Fruit fly (Drosophila melanogaster) whole organism, prepupa: Measurements from ENCODE around the gene CG7101.

Experiments
- Blimp-1 ChIP-seq: fragments of 200-800 bp; sonication (Bioruptor generic); optimal IDR thresholded peaks from 3 replicates; lab custom pipeline; 2017; ENCODE audit warnings: missing biosample characterization, missing genetic modification characterization, mild to moderate bottlenecking, moderate library complexity, missing genetic modification reagents
- CG10631 ChIP-seq: fragments of 200-800 bp; sonication (Bioruptor generic); optimal IDR thresholded peaks from 2 replicates; lab custom pipeline; 2016; ENCODE audit warnings: missing biosample characterization, missing genetic modification characterization
- CG10669 ChIP-seq: fragments of 200-800 bp; sonication (Bioruptor generic); optimal IDR thresholded peaks from 3 replicates; lab custom pipeline; 2018; ENCODE audit warnings: missing biosample characterization, mild to moderate bottlenecking, missing genetic modification characterization, moderate library complexity
- CG11762 ChIP-seq: fragments of 200-800 bp; sonication (Bioruptor generic); optimal IDR thresholded peaks from 3 replicates; lab custom pipeline; 2016; ENCODE audit warnings: missing biosample characterization, missing genetic modification characterization; ENCODE audit not compliant: insufficient read depth
- CG11902 ChIP-seq: fragments of 200-800 bp; sonication (Bioruptor generic); optimal IDR thresholded peaks from 3 replicates; lab custom pipeline; 2016; ENCODE audit warnings: missing biosample characterization, missing genetic modification characterization
- CG15336 ChIP-seq: fragments of 200-800 bp; sonication (Bioruptor generic); IDR thresholded peaks from 2 replicates; pipeline ENCODE4 v1.3.6; 2022; ENCODE audit warnings: missing biosample characterization, missing genetic modification characterization
- CG16779 ChIP-seq: fragments of 200-800 bp; sonication (Bioruptor generic); optimal IDR thresholded peaks from 3 replicates; lab custom pipeline; 2017; ENCODE audit warnings: missing biosample characterization, mild to moderate bottlenecking, missing genetic modification characterization
- CG3032 ChIP-seq: fragments of 200-800 bp; optimal IDR thresholded peaks from 2 replicates; lab custom pipeline; 2019; ENCODE audit warnings: missing biosample characterization, mild to moderate bottlenecking, missing genetic modification characterization, moderate library complexity
- CG32006 ChIP-seq: fragments of 200-800 bp; sonication (Bioruptor generic); optimal IDR thresholded peaks from 3 replicates; lab custom pipeline; 2017; ENCODE audit warnings: missing biosample characterization, mild to moderate bottlenecking, missing genetic modification characterization
- CG34406 ChIP-seq: fragments of 200-800 bp; sonication (Bioruptor generic); optimal IDR thresholded peaks from 3 replicates; lab custom pipeline; 2016; ENCODE audit warnings: missing biosample characterization, missing genetic modification characterization
- CG4318 ChIP-seq: fragments of 200-800 bp; sonication (Bioruptor generic); optimal IDR thresholded peaks from 3 replicates; lab custom pipeline; 2017; ENCODE audit warnings: missing biosample characterization, mild to moderate bottlenecking, missing genetic modification characterization
- CG6163 ChIP-seq: fragments of 200-800 bp; sonication (Bioruptor generic); IDR thresholded peaks from 3 replicates; pipeline ENCODE4 v1.3.6; 2022; ENCODE audit warnings: missing biosample characterization, missing genetic modification characterization
- CG6276 ChIP-seq: fragments of 200-800 bp; sonication (Bioruptor generic); optimal IDR thresholded peaks from 2 replicates; lab custom pipeline; 2017; ENCODE audit warnings: missing biosample characterization, mild to moderate bottlenecking, missing genetic modification characterization
- CG6792 ChIP-seq: fragments of 200-800 bp; sonication (Bioruptor generic); optimal IDR thresholded peaks from 3 replicates; lab custom pipeline; 2016; ENCODE audit warnings: missing biosample characterization, missing genetic modification characterization
- CG6808 ChIP-seq: fragments of 200-800 bp; sonication (Bioruptor generic); optimal IDR thresholded peaks from 3 replicates; lab custom pipeline; 2017; ENCODE audit warnings: missing biosample characterization, missing genetic modification characterization, mild to moderate bottlenecking, moderate library complexity, missing genetic modification reagents
- CG6854 ChIP-seq: fragments of 200-800 bp; sonication (Bioruptor generic); optimal IDR thresholded peaks from 2 replicates; lab custom pipeline; 2017; ENCODE audit warnings: missing biosample characterization, mild to moderate bottlenecking, missing genetic modification characterization
- CG7368 ChIP-seq: fragments of 200-800 bp; sonication (Bioruptor generic); optimal IDR thresholded peaks from 3 replicates; lab custom pipeline; 2016; ENCODE audit warnings: missing biosample characterization, missing genetic modification characterization
- CG8319 ChIP-seq: fragments of 200-800 bp; sonication (Bioruptor generic); optimal IDR thresholded peaks from 3 replicates; lab custom pipeline; 2016; ENCODE audit warnings: missing biosample characterization, missing genetic modification characterization
- CG9139 ChIP-seq: fragments of 200-800 bp; sonication (Bioruptor generic); optimal IDR thresholded peaks from 3 replicates; lab custom pipeline; 2017; ENCODE audit warnings: missing biosample characterization, mild to moderate bottlenecking, missing genetic modification characterization
- Eip78C ChIP-seq: fragments of 200-800 bp; sonication (Bioruptor generic); peaks from one replicate; lab custom pipeline; 2016; ENCODE audit warnings: missing biosample characterization, missing genetic modification characterization
- Eip93F ChIP-seq: fragments of 200-800 bp; sonication (Bioruptor generic); optimal IDR thresholded peaks from 2 replicates; lab custom pipeline; 2016; ENCODE audit warnings: missing biosample characterization, mild to moderate bottlenecking, missing genetic modification characterization
- Gug ChIP-seq: fragments of 200-800 bp; sonication (Bioruptor generic); IDR thresholded peaks from 2 replicates; pipeline ENCODE4 v1.3.6; 2022; ENCODE audit warnings: missing biosample characterization, missing genetic modification characterization
- Hr39 ChIP-seq: fragments of 200-800 bp; sonication (Bioruptor generic); optimal IDR thresholded peaks from 2 replicates; lab custom pipeline; 2016; ENCODE audit warnings: missing biosample characterization, missing genetic modification characterization
- Hr4 ChIP-seq: fragments of 200-800 bp; sonication (Bioruptor generic); optimal IDR thresholded peaks from 3 replicates; lab custom pipeline; 2016; ENCODE audit warnings: missing biosample characterization, missing genetic modification characterization
- Lpt ChIP-seq: fragments of 200-800 bp; sonication (Bioruptor generic); optimal IDR thresholded peaks from 3 replicates; lab custom pipeline; 2016; ENCODE audit warnings: missing biosample characterization, missing genetic modification characterization
- Met ChIP-seq: fragments of 200-800 bp; sonication (Bioruptor generic); optimal IDR thresholded peaks from 3 replicates; lab custom pipeline; 2016; ENCODE audit warnings: missing biosample characterization, missing genetic modification characterization
- OdsH ChIP-seq: fragments of 200-800 bp; sonication (Bioruptor generic); optimal IDR thresholded peaks from 3 replicates; lab custom pipeline; 2016; ENCODE audit warnings: missing biosample characterization, missing genetic modification characterization
- Smox ChIP-seq: fragments of 200-800 bp; sonication (Bioruptor generic); optimal IDR thresholded peaks from 3 replicates; lab custom pipeline; 2016; ENCODE audit warnings: missing biosample characterization, missing genetic modification characterization
- Sox102F ChIP-seq: fragments of 200-800 bp; sonication (Bioruptor generic); optimal IDR thresholded peaks from 2 replicates; lab custom pipeline; 2016; ENCODE audit warnings: missing biosample characterization, mild to moderate bottlenecking, missing genetic modification characterization
- Sox14 ChIP-seq: fragments of 200-800 bp; sonication (Bioruptor generic); optimal IDR thresholded peaks from 3 replicates; lab custom pipeline; 2016; ENCODE audit warnings: missing biosample characterization, missing genetic modification characterization
- Sox15 ChIP-seq: fragments of 200-800 bp; sonication (Bioruptor generic); optimal IDR thresholded peaks from 3 replicates; lab custom pipeline; 2016; ENCODE audit warnings: missing biosample characterization, missing genetic modification characterization
- achi ChIP-seq: fragments of 200-800 bp; sonication (Bioruptor generic); optimal IDR thresholded peaks from 3 replicates; lab custom pipeline; 2016; ENCODE audit warnings: missing biosample characterization, missing genetic modification characterization
- acj6 ChIP-seq: fragments of 200-800 bp; sonication (Bioruptor generic); optimal IDR thresholded peaks from 3 replicates; lab custom pipeline; 2016; ENCODE audit warnings: missing biosample characterization, missing genetic modification characterization
- cyc ChIP-seq: fragments of 200-800 bp; sonication (Bioruptor generic); optimal IDR thresholded peaks from 3 replicates; lab custom pipeline; 2016; ENCODE audit warnings: missing biosample characterization, missing genetic modification characterization
- dac ChIP-seq: fragments of 200-800 bp; sonication (Bioruptor generic); optimal IDR thresholded peaks from 2 replicates; lab custom pipeline; 2017; ENCODE audit warnings: missing biosample characterization, mild to moderate bottlenecking, missing genetic modification characterization
- dsx ChIP-seq: fragments of 200-800 bp; optimal IDR thresholded peaks from 3 replicates; lab custom pipeline; 2019; ENCODE audit warnings: missing biosample characterization, mild to moderate bottlenecking, missing genetic modification characterization, moderate library complexity; ENCODE audit not compliant: poor library complexity, severe bottlenecking
- eg ChIP-seq: fragments of 200-800 bp; sonication (Bioruptor generic); IDR thresholded peaks from 3 replicates; pipeline ENCODE4 v1.3.6; 2022; ENCODE audit warnings: missing biosample characterization, missing genetic modification characterization
- esn ChIP-seq: fragments of 200-800 bp; sonication (Bioruptor generic); optimal IDR thresholded peaks from 2 replicates; lab custom pipeline; 2016; ENCODE audit warnings: missing biosample characterization, mild to moderate bottlenecking, missing genetic modification characterization, moderate library complexity
- fd59A ChIP-seq: fragments of 200-800 bp; sonication (Bioruptor generic); optimal IDR thresholded peaks from 2 replicates; lab custom pipeline; 2017; ENCODE audit warnings: missing biosample characterization, mild to moderate bottlenecking, missing genetic modification characterization, missing genetic modification reagents
- fd85E ChIP-seq: fragments of 200-800 bp; sonication (Bioruptor generic); optimal IDR thresholded peaks from 3 replicates; lab custom pipeline; 2016; ENCODE audit warnings: missing biosample characterization, missing genetic modification characterization
- lz ChIP-seq: fragments of 200-800 bp; sonication (Bioruptor generic); optimal IDR thresholded peaks from 3 replicates; lab custom pipeline; 2016; ENCODE audit warnings: missing biosample characterization, missing genetic modification characterization
- net ChIP-seq: fragments of 200-800 bp; sonication (Bioruptor generic); optimal IDR thresholded peaks from 3 replicates; lab custom pipeline; 2016; ENCODE audit warnings: missing biosample characterization, missing genetic modification characterization
- pdm3 ChIP-seq: fragments of 200-800 bp; sonication (Bioruptor generic); optimal IDR thresholded peaks from 3 replicates; lab custom pipeline; 2016; ENCODE audit warnings: missing biosample characterization, missing genetic modification characterization
- ss ChIP-seq, 2 experiments: fragments of 200-800 bp; sonication (Bioruptor generic); optimal IDR thresholded peaks; 2 replicates in 1 of 2; 3 replicates in 1 of 2; lab custom pipeline; 2017 to 2018; ENCODE audit warnings: mild to moderate bottlenecking in 2 of 2, missing biosample characterization in 2 of 2, missing genetic modification characterization in 2 of 2, moderate library complexity in 1 of 2
- svp ChIP-seq: fragments of 200-800 bp; sonication (Bioruptor generic); peaks from one replicate; lab custom pipeline; 2016; ENCODE audit warnings: missing biosample characterization, missing genetic modification characterization
- topi ChIP-seq: fragments of 200-800 bp; sonication (Bioruptor generic); optimal IDR thresholded peaks from 3 replicates; lab custom pipeline; 2016; ENCODE audit warnings: missing biosample characterization, missing genetic modification characterization
- vri ChIP-seq: fragments of 200-800 bp; sonication (Bioruptor generic); optimal IDR thresholded peaks from 3 replicates; lab custom pipeline; 2016; ENCODE audit warnings: missing biosample characterization, mild to moderate bottlenecking, missing genetic modification characterization

The CG7101 gene

DNA sequence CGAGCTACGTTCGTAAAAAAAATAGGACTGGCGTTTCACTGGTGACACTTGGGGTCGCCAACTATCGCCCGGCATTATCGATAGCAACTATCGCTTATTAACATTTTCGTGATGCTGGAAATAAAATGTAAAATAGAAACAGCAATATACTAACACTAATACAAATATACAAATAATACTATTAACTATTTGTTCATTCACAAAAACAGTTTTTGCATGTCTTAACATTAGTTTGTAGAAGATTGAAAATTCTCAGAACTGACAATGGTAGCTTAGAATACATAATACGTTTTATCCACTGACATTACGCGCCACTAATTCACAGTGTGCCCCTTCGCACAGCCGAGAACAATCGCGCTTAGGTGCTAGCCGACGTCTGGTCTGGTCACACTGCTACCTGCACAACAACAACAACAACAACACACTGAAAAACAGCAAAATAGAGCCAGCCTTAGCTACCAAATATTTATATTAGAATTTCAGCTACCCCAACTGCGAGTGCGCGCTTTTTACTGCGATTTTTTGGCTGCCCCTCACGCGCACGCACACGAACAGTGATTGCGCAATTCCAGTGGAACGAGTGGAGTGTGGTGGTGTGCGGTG, 42.1 kb upstream of the CG7101 start, which contains the start of the genes CG6961 and S6KL (continued):
- no peak for TF ChIP-seq dsx
- TF ChIP-seq pdm3 (GFP tag; lab: Kevin White, UChicago): no peak
- no peak for TF ChIP-seq dac
- TF ChIP-seq Sox15 (GFP tag; lab: Kevin White, UChicago): no peak
- peak; percentile 86 for TF ChIP-seq svp (GFP tag; lab: Kevin White, UChicago)
- TF ChIP-seq esn (GFP tag; lab: Kevin White, UChicago): no peak
- TF ChIP-seq Hr39 (GFP tag; lab: Kevin White, UChicago): no peak
- no peak for TF ChIP-seq fd85E

DNA sequence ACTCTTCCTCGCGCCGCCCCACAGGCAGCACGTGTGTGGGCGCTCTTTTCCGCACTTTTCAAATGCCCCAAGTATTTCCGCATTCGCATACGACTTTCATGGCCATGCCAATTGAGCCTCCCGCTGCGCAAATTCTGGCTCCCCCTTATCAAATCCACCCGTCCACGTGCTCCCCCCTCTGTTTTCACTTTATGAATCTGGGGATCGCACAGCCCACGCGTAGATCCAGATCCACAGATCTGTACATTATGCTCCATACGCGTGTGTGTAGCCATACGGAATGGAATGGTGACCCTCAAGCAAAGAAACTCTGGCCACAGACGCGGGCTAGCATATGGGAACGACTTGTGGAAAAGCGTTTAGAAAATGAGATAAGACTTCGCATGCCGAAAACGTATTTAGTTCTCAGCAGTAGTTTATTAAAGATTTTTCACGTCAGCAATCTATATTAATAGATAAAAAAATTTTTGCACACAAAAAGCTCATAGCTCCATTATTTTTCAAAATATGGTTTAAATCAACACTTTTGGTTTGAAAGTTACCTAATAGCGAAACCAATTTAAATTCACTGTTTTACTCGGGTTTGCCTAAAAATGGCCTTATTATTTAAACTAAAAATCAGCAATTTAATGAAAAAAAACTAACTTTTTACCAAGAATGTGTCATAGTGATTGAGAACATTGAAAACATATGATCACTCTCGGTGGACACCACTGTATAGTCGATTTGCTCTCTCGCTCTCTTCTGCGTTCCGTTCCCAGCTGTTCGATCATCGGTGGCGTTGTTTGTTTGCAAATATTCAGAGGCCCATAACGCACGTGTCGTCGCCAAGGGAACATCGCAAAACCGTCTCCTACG, 40.8 kb upstream of the CG7101 start:
- TF ChIP-seq Met (GFP tag; lab: Kevin White, UChicago) (peak; percentile 76), topi (GFP tag; lab: Kevin White, UChicago) (peak; percentile 69), vri (GFP tag; lab: Kevin White, UChicago) (no peak), CG6163 (GFP tag; lab: Robert Waterston, UW) (no peak; the same call in 2 of the 3 replicates), lz (peak; percentile 61), acj6 (peak; percentile 60), CG32006 (GFP tag; lab: Kevin White, UChicago) (peak; percentile 82), Hr4 (GFP tag; lab: Kevin White, UChicago) (peak; percentile 74), achi (GFP tag; lab: Kevin White, UChicago) (peak; percentile 65), CG15336 (GFP tag; lab: Robert Waterston, UW) (peak; percentile 32; the same call in 1 of the 2 replicates), CG10669 (GFP tag; lab: Kevin White, UChicago) (peak; percentile 42), CG6808 (peak; percentile 42), cyc (GFP tag; lab: Kevin White, UChicago) (peak; percentile 48), CG10631 (peak; percentile 64), CG6792 (GFP tag; lab: Kevin White, UChicago) (peak; percentile 59), CG3032 (tag; lab: Kevin White, UChicago) (peak; percentile 40), Gug (GFP tag; lab: Robert Waterston, UW) (peak; percentile 42; the same call in 1 of the 2 replicates), ss (GFP tag; optimal IDR thresholded peaks at IDR 0.05; lab: Kevin White, UChicago) (peak; percentile 29 to 33), Eip78C (GFP tag; lab: Kevin White, UChicago) (peak; percentile 93), eg (GFP tag; lab: Robert Waterston, UW) (no peak; the same call in 2 of the 3 replicates), CG7368 (no peak), CG6276 (GFP tag; lab: Kevin White, UChicago) (peak; percentile 69), Sox102F (GFP tag; lab: Kevin White, UChicago) (peak; percentile 71), CG16779 (tag; lab: Kevin White, UChicago) (peak; percentile 24), Hr39 (GFP tag; lab: Kevin White, UChicago) (peak; percentile 67), CG11902 (GFP tag; lab: Kevin White, UChicago) (peak; percentile 8), fd59A (GFP tag; lab: Kevin White, UChicago) (peak; percentile 40), CG8319 (GFP tag; lab: Kevin White, UChicago) (peak; percentile 70), Blimp-1 (GFP tag; lab: Kevin White, UChicago) (no peak), dac (peak; percentile 57), net (GFP tag; lab: Kevin White, UChicago) (peak; percentile 68), CG4318 (peak; percentile 67), Lpt (GFP tag; lab: Kevin White, UChicago) (peak; percentile 34), Eip93F (GFP tag; lab: Kevin White, UChicago) (no peak), CG34406 (GFP tag; lab: Kevin White, UChicago) (peak; percentile 62), dsx (peak; percentile 36), Smox (GFP tag; lab: Kevin White, UChicago) (peak; percentile 54), CG9139 (GFP tag; lab: Kevin White, UChicago) (no peak), Sox14 (GFP tag; lab: Kevin White, UChicago) (peak; percentile 65), pdm3 (GFP tag; lab: Kevin White, UChicago) (peak; percentile 75), OdsH (GFP tag; lab: Kevin White, UChicago) (peak; percentile 70), CG6854 (GFP tag; lab: Kevin White, UChicago) (no peak), CG11762 (GFP tag; lab: Kevin White, UChicago) (peak; percentile 8)
